Fruit fly (Drosophila melanogaster): ENCODE data around the gene tomb.

Gene tomb

DNA sequence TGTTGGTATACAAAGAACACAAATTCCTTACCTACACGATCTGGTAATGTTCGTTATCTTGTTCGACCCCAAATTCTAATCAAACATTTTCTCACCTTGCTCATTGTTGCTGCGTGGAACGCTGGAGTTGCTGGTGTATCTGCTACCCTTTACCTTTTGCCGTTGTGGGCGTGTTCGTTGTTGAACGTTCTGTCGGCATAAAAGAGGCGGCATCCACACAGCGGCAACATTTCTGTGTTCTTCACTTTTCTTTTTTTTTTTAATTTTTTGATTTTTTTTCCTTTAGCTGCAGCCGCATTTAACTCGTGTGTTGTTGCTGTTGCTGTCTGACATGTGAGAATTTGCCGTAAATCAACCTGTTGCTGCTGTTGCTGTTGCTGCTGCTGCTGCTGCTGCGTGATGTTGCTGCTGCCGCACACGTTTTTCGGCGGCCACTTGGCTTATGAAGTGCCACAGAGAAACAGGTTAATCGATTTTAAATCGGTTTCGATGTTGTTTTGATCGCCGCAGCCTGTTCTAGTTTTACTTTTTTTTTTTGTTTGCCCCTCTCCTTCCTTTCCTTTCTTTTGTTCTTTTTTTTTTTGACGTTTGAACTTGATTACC, 46.7 kb downstream of the tomb start (continued):
- TF ChIP-seq CG6854 (GFP tag; optimal IDR thresholded peaks at IDR 0.05) = no peak
- TF ChIP-seq CG16779 (tag; optimal IDR thresholded peaks at IDR 0.05) = no peak
- no peak for TF ChIP-seq fd59A (GFP tag; optimal IDR thresholded peaks at IDR 0.05)
- no peak for TF ChIP-seq CG10631 (GFP tag; optimal IDR thresholded peaks at IDR 0.05)
- peak; percentile 62 for TF ChIP-seq CG3919 (GFP tag; optimal IDR thresholded peaks at IDR 0.05)
- no peak for TF ChIP-seq CG34406 (GFP tag; optimal IDR thresholded peaks at IDR 0.05)
- peak; percentile 7 for TF ChIP-seq achi (GFP tag; optimal IDR thresholded peaks at IDR 0.05)
- TF ChIP-seq Eip78C (GFP tag) = peak; percentile 60
- peak; percentile 40; the same call in 1 of the 3 replicates for TF ChIP-seq CG6163 (GFP tag; IDR thresholded peaks at IDR 0.05)
- peak; percentile 29 for TF ChIP-seq CG9139 (GFP tag; optimal IDR thresholded peaks at IDR 0.05)
- no peak for TF ChIP-seq CG6276 (GFP tag; optimal IDR thresholded peaks at IDR 0.05)
- TF ChIP-seq dac (GFP tag; optimal IDR thresholded peaks at IDR 0.05) = no peak
- TF ChIP-seq fkh (GFP tag; optimal IDR thresholded peaks at IDR 0.05) = no peak
- TF ChIP-seq Ets21C (GFP tag; optimal IDR thresholded peaks at IDR 0.05) = no peak
- no peak for TF ChIP-seq CG6792 (GFP tag; optimal IDR thresholded peaks at IDR 0.05)
- no peak for TF ChIP-seq CG15336 (GFP tag; IDR thresholded peaks at IDR 0.05)
- TF ChIP-seq Sox102F (GFP tag; optimal IDR thresholded peaks at IDR 0.05) = no peak
- TF ChIP-seq net (GFP tag; optimal IDR thresholded peaks at IDR 0.05) = no peak

dm6 chr2L:5489084-5489617, 47.4 kb downstream of the tomb start:
- TF ChIP-seq Met (GFP tag; optimal IDR thresholded peaks at IDR 0.05) (no peak), topi (GFP tag; optimal IDR thresholded peaks at IDR 0.05) (no peak), Sox102F (GFP tag; optimal IDR thresholded peaks at IDR 0.05) (no peak), CG11762 (GFP tag; optimal IDR thresholded peaks at IDR 0.05; ENCODE audit: insufficient read depth) (no peak), CG16779 (tag; optimal IDR thresholded peaks at IDR 0.05) (no peak), cyc (GFP tag; optimal IDR thresholded peaks at IDR 0.05) (no peak), Smox (GFP tag; optimal IDR thresholded peaks at IDR 0.05) (no peak), eg (GFP tag; IDR thresholded peaks at IDR 0.05) (no peak)

All from whole organism, prepupa.